Worm (Caenorhabditis elegans) whole organism, L4/young adult: ENCODE measurements around the gene rfip-2.
A peak's percentile ranks its signal among the peaks of the same experiment; 100 is the strongest.

Source experiments
- W03F9.2 ChIP-seq: fragments of 150-350 bp; optimal IDR thresholded peaks from 2 replicates; lab custom pipeline; 2014; ENCODE audit warnings: missing biosample characterization, missing genetic modification characterization
- him-1 ChIP-seq: sonication (generic microtip); optimal IDR thresholded peaks from 2 replicates; lab custom pipeline; 2016; ENCODE audit warnings: missing genotype, missing genetic modification reagents, missing genetic modification characterization, missing compliant biosample characterization

DNA sequence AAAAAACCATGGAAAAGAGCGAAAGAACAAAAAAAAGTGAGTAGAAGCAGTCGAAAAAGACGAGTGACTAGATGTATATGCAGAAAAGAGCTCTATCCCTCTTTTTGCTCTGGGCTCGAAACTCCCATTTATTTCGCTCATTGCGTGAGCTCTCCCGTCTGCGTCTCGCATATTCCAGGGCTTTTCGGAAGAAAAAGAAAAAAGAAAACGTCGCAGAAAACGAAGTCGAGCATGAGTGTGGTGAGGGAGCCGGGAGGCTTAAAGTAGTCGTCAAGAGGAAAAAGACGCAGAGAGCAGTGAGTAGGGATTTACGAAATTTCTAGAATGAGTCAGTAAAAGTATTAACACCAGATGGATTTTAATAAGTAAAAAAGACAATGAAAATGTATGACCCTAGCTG, 36.2 kb downstream of the rfip-2 start:
- TF ChIP-seq him-1 (tag; lab: Kevin White, UChicago) = peak; percentile 79
- TF ChIP-seq W03F9.2 (tag; lab: Kevin White, UChicago) = no peak
